Fruit fly (Drosophila melanogaster) whole organism, adult: ENCODE results near the gene CG43339.

ENCODE experiments used
- CG12768 ChIP-seq: fragments of 200-800 bp; sonication (Bioruptor generic); optimal IDR thresholded peaks from 2 replicates; lab custom pipeline; 2017; ENCODE audit warnings: missing biosample characterization, missing genetic modification characterization, mild to moderate bottlenecking, moderate library complexity, missing genetic modification reagents
- CG14711 ChIP-seq: fragments of 200-800 bp; sonication (Bioruptor generic); optimal IDR thresholded peaks from 2 replicates; lab custom pipeline; 2018; ENCODE audit warnings: missing biosample characterization, mild to moderate bottlenecking, missing genetic modification characterization, moderate library complexity
- CG1620 ChIP-seq: fragments of 200-800 bp; sonication (Bioruptor generic); optimal IDR thresholded peaks from 2 replicates; lab custom pipeline; 2016; ENCODE audit warnings: missing biosample characterization, missing genetic modification characterization
- CG5204 ChIP-seq: fragments of 200-800 bp; sonication (Bioruptor generic); optimal IDR thresholded peaks from 2 replicates; lab custom pipeline; 2016; ENCODE audit warnings: missing biosample characterization, missing genetic modification characterization
- CG7045 ChIP-seq: fragments of 200-800 bp; sonication (Bioruptor generic); optimal IDR thresholded peaks from 2 replicates; lab custom pipeline; 2017; ENCODE audit warnings: missing biosample characterization, mild to moderate bottlenecking, missing genetic modification characterization
- Clk ChIP-seq: fragments of 200-800 bp; sonication (Bioruptor generic); optimal IDR thresholded peaks from 2 replicates; lab custom pipeline; 2017; ENCODE audit warnings: missing biosample characterization, missing genetic modification characterization
- Crg-1 ChIP-seq: fragments of 200-800 bp; sonication (Bioruptor generic); optimal IDR thresholded peaks from 2 replicates; lab custom pipeline; 2016; ENCODE audit warnings: missing biosample characterization, missing genetic modification characterization
- Hr96 ChIP-seq: fragments of 200-800 bp; sonication (Bioruptor generic); optimal IDR thresholded peaks from 2 replicates; lab custom pipeline; 2016; ENCODE audit warnings: missing biosample characterization, missing genetic modification characterization
- bab1 ChIP-seq: fragments of 200-800 bp; sonication (Bioruptor generic); optimal IDR thresholded peaks from 3 replicates; lab custom pipeline; 2019; ENCODE audit warnings: missing biosample characterization, mild to moderate bottlenecking, missing genetic modification characterization, moderate library complexity
- kay ChIP-seq: fragments of 200-800 bp; sonication (Bioruptor generic); peaks from one replicate; lab custom pipeline; 2016; ENCODE audit warnings: missing biosample characterization, missing genetic modification characterization, borderline replicate concordance
- ovo ChIP-seq: fragments of 200-800 bp; sonication (Bioruptor generic); optimal IDR thresholded peaks from 2 replicates; lab custom pipeline; 2016; ENCODE audit warnings: missing biosample characterization, missing genetic modification characterization
- pad ChIP-seq: fragments of 200-800 bp; sonication (Bioruptor generic); optimal IDR thresholded peaks from 3 replicates; lab custom pipeline; 2017; ENCODE audit warnings: missing biosample characterization, missing genetic modification characterization, mild to moderate bottlenecking, moderate library complexity, missing genetic modification reagents
- tj ChIP-seq: fragments of 200-800 bp; sonication (Bioruptor generic); optimal IDR thresholded peaks from 3 replicates; lab custom pipeline; 2017; ENCODE audit warnings: missing biosample characterization, mild to moderate bottlenecking, missing genetic modification characterization, moderate library complexity
- toe ChIP-seq: fragments of 200-800 bp; sonication (Bioruptor generic); optimal IDR thresholded peaks from 2 replicates; lab custom pipeline; 2016; ENCODE audit warnings: missing biosample characterization, missing genetic modification characterization

DNA sequence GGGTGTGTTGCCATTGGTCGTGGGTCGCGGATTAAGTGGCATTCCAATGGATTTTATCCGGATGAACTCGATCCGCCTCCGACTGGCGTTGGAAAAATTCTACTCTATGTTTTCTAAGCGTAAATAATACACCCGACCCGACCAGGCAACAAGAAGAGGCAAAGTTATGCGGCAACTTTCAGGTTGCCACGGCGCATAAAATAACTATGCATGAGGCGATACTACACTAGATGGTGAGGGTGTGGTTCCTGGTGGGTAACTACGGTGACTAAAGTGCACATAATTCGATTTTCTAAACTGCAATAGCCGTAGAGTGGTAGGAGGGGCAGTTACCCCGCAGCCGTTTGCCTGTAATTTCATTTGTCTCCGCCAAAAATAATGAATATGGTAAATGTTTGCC, 1.9 kb downstream of the CG43339 start, which contains the start of gene CG43338:
- TF ChIP-seq CG1620 (GFP tag; lab: Kevin White, UChicago) = no peak
- TF ChIP-seq ovo (GFP tag; lab: Kevin White, UChicago) = no peak
- TF ChIP-seq CG7045 = no peak
- no peak for TF ChIP-seq Hr96 (GFP tag; lab: Kevin White, UChicago)
- TF ChIP-seq bab1 (GFP tag; lab: Kevin White, UChicago) = no peak
- no peak for TF ChIP-seq CG14711 (tag; lab: Kevin White, UChicago)
- TF ChIP-seq tj (GFP tag; lab: Kevin White, UChicago) = no peak
- no peak for TF ChIP-seq Crg-1
- TF ChIP-seq CG5204 (GFP tag; lab: Kevin White, UChicago) = no peak
- TF ChIP-seq pad (GFP tag; lab: Kevin White, UChicago) = no peak
- TF ChIP-seq Clk (GFP tag; lab: Kevin White, UChicago) = no peak
- TF ChIP-seq CG12768 = no peak
- TF ChIP-seq kay (GFP tag; lab: Kevin White, UChicago) = no peak
- no peak for TF ChIP-seq toe (GFP tag; lab: Kevin White, UChicago)
